Worm (Caenorhabditis elegans) whole organism, early embryonic: Measurements from ENCODE around the gene C16B8.4.

Experiments
- F13C5.2 ChIP-seq: sonication (generic microtip); optimal IDR thresholded peaks from 2 replicates; lab custom pipeline; 2017; ENCODE audit warnings: mild to moderate bottlenecking, missing genetic modification characterization, inconsistent platforms, missing compliant biosample characterization
- ama-1 ChIP-seq: fragments of 150-350 bp; optimal IDR thresholded peaks from 2 replicates; lab custom pipeline; 2014
- flt-1 ChIP-seq: fragments of 200-800 bp; sonication (Bioruptor generic); IDR thresholded peaks from 2 replicates; pipeline ENCODE4 v1.3.6; 2022; ENCODE audit warnings: missing genetic modification characterization, missing compliant biosample characterization
- hmg-4 ChIP-seq: fragments of 200-800 bp; sonication (Bioruptor generic); optimal IDR thresholded peaks from 2 replicates; lab custom pipeline; 2018; ENCODE audit warnings: mild to moderate bottlenecking, missing genetic modification characterization, missing compliant biosample characterization
- hnd-1 ChIP-seq: sonication (generic microtip); optimal IDR thresholded peaks from 2 replicates; lab custom pipeline; 2016; ENCODE audit warnings: missing genetic modification characterization, missing compliant biosample characterization
- sea-1 ChIP-seq: fragments of 200-800 bp; sonication (Bioruptor generic); conservative IDR thresholded peaks from 2 replicates; pipeline ENCODE4 v1.3.6; 2022; ENCODE audit warnings: missing genetic modification characterization, missing compliant biosample characterization
- tbx-37 ChIP-seq: fragments of 200-800 bp; sonication (Bioruptor generic); conservative IDR thresholded peaks from 2 replicates; pipeline ENCODE4 v1.3.6; 2022; ENCODE audit warnings: missing genetic modification reagents, missing genetic modification characterization, missing compliant biosample characterization

DNA sequence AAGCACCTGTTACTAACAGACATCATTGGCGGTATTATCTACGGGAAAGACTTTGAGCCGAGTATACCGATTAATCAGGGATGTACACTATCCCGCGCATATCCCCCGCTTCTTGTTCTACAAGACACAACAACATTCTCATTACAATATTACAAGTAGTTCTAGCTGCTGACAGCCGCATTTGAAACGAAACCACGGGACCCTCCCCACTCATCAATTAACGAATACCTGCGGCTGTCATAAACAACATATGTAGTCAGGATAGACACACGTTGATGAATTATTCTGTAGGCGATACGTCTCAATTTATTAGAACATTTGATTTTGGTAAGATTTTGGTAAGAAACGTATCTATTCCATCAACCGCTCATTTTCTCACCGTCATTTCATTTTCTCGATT is 3.3 kb upstream of the C16B8.4 start:
- no peak for TF ChIP-seq tbx-37 (GFP tag; lab: Robert Waterston, UW)
- TF ChIP-seq flt-1 (GFP tag; lab: Robert Waterston, UW): no peak
- TF ChIP-seq ama-1 (lab: Kevin White, UChicago): no peak
- TF ChIP-seq hnd-1 (tag; lab: Kevin White, UChicago): no peak
- TF ChIP-seq F13C5.2 (tag; lab: Kevin White, UChicago): no peak
- TF ChIP-seq hmg-4: no peak
- no peak for TF ChIP-seq sea-1
